Worm (Caenorhabditis elegans) whole organism, L3 larva: ENCODE results near the gene zig-4.

Source experiments
- ZK546.5 ChIP-seq: sonication (generic microtip); optimal IDR thresholded peaks from 2 replicates; lab custom pipeline; 2017; ENCODE audit warnings: missing biosample characterization, missing genetic modification characterization
- aly-2 ChIP-seq: fragments of 150-350 bp; optimal IDR thresholded peaks from 2 replicates; lab custom pipeline; 2014; ENCODE audit warnings: missing biosample characterization, missing genetic modification characterization
- ceh-16 ChIP-seq: sonication (generic microtip); optimal IDR thresholded peaks from 2 replicates; lab custom pipeline; 2017; ENCODE audit warnings: missing biosample characterization, missing genetic modification characterization
- ceh-28 ChIP-seq: fragments of 150-350 bp; optimal IDR thresholded peaks from 2 replicates; lab custom pipeline; 2014; ENCODE audit warnings: missing biosample characterization, missing genetic modification reagents, missing genetic modification characterization
- ceh-9 ChIP-seq: sonication (generic microtip); optimal IDR thresholded peaks from 2 replicates; lab custom pipeline; 2018; ENCODE audit warnings: missing biosample characterization, missing genetic modification characterization
- egl-27 ChIP-seq: sonication (generic microtip); optimal IDR thresholded peaks from 4 replicates; lab custom pipeline; 2017; ENCODE audit warnings: missing biosample characterization, missing genetic modification reagents, missing genetic modification characterization
- egl-5 ChIP-seq: fragments of 150-350 bp; optimal IDR thresholded peaks from 2 replicates; lab custom pipeline; 2017; ENCODE audit warnings: missing biosample characterization, missing genetic modification reagents, missing genetic modification characterization, inconsistent platforms
- elt-1 ChIP-seq: fragments of 150-350 bp; optimal IDR thresholded peaks from 2 replicates; lab custom pipeline; 2014; ENCODE audit warnings: missing biosample characterization, missing genetic modification characterization
- elt-2 ChIP-seq: sonication (generic microtip); optimal IDR thresholded peaks from 2 replicates; lab custom pipeline; 2016; ENCODE audit warnings: missing genetic modification reagents, mild to moderate bottlenecking, missing genetic modification characterization, missing compliant biosample characterization
- elt-3 ChIP-seq, 3 experiments: fragments of 150-350 bp in 1 of 3; sonication (generic microtip) in 2 of 3; optimal IDR thresholded peaks; 2 replicates in 2 of 3; 4 replicates in 1 of 3; lab custom pipeline; 2014 to 2017; ENCODE audit warnings: missing biosample characterization in 3 of 3, missing genetic modification characterization in 3 of 3
- eor-1 ChIP-seq, 2 experiments: fragments of 150-350 bp; optimal IDR thresholded peaks; 2 replicates each; lab custom pipeline; 2014 to 2018; ENCODE audit warnings: missing biosample characterization in 2 of 2, missing genetic modification characterization in 2 of 2
- fkh-10 ChIP-seq: sonication (generic microtip); optimal IDR thresholded peaks from 2 replicates; lab custom pipeline; 2017; ENCODE audit warnings: missing biosample characterization, missing genetic modification reagents, missing genetic modification characterization
- fkh-2 ChIP-seq: fragments of 150-350 bp; optimal IDR thresholded peaks from 2 replicates; lab custom pipeline; 2014; ENCODE audit warnings: missing biosample characterization, missing genetic modification reagents, missing genetic modification characterization
- hmg-11 ChIP-seq: sonication (generic microtip); optimal IDR thresholded peaks from 2 replicates; lab custom pipeline; 2016; ENCODE audit warnings: missing genetic modification characterization, missing compliant biosample characterization
- jun-1 ChIP-seq: fragments of 150-350 bp; optimal IDR thresholded peaks from 2 replicates; lab custom pipeline; 2014; ENCODE audit warnings: missing biosample characterization, missing genetic modification reagents, missing genetic modification characterization
- lin-15B ChIP-seq: fragments of 150-350 bp; optimal IDR thresholded peaks from 2 replicates; lab custom pipeline; 2014; ENCODE audit warnings: missing biosample characterization, missing genetic modification characterization
- lin-39 ChIP-seq: fragments of 150-350 bp; optimal IDR thresholded peaks from 2 replicates; lab custom pipeline; 2018; ENCODE audit warnings: missing biosample characterization, missing genetic modification reagents, missing genetic modification characterization
- lsy-12 ChIP-seq: sonication (generic microtip); optimal IDR thresholded peaks from 2 replicates; lab custom pipeline; 2016; ENCODE audit warnings: mild to moderate bottlenecking, missing genetic modification characterization, missing compliant biosample characterization
- mdl-1 ChIP-seq: fragments of 150-350 bp; optimal IDR thresholded peaks from 2 replicates; lab custom pipeline; 2014; ENCODE audit warnings: missing biosample characterization, missing genetic modification characterization
- mml-1 ChIP-seq: fragments of 150-350 bp; sonication (generic microtip); optimal IDR thresholded peaks from 3 replicates; lab custom pipeline; 2014; ENCODE audit warnings: missing biosample characterization, missing genetic modification characterization
- nhr-11 ChIP-seq: fragments of 150-350 bp; optimal IDR thresholded peaks from 2 replicates; lab custom pipeline; 2014; ENCODE audit warnings: missing biosample characterization, missing genetic modification characterization
- nhr-12 ChIP-seq: fragments of 150-350 bp; optimal IDR thresholded peaks from 2 replicates; lab custom pipeline; 2014; ENCODE audit warnings: missing biosample characterization, missing genetic modification characterization
- nhr-23 ChIP-seq: fragments of 150-350 bp; optimal IDR thresholded peaks from 2 replicates; lab custom pipeline; 2014; ENCODE audit warnings: missing biosample characterization, missing genetic modification reagents, missing genetic modification characterization
- nhr-237 ChIP-seq: fragments of 150-350 bp; optimal IDR thresholded peaks from 2 replicates; lab custom pipeline; 2014; ENCODE audit warnings: missing biosample characterization, missing genetic modification characterization
- nhr-25 ChIP-seq: sonication (generic microtip); optimal IDR thresholded peaks from 2 replicates; lab custom pipeline; 2017; ENCODE audit warnings: missing biosample characterization, missing genetic modification characterization
- nhr-28 ChIP-seq: fragments of 150-350 bp; optimal IDR thresholded peaks from 2 replicates; lab custom pipeline; 2014; ENCODE audit warnings: missing biosample characterization, missing genetic modification characterization
- nhr-43 ChIP-seq: sonication (generic microtip); optimal IDR thresholded peaks from 2 replicates; lab custom pipeline; 2016; ENCODE audit warnings: mild to moderate bottlenecking, missing genetic modification characterization, missing compliant biosample characterization; ENCODE audit not compliant: poor library complexity, severe bottlenecking
- nhr-67 ChIP-seq: fragments of 150-350 bp; optimal IDR thresholded peaks from 2 replicates; lab custom pipeline; 2014; ENCODE audit warnings: missing biosample characterization, missing genetic modification characterization
- nhr-76 ChIP-seq: fragments of 150-350 bp; sonication (generic microtip); optimal IDR thresholded peaks from 5 replicates; lab custom pipeline; 2014; ENCODE audit warnings: missing biosample characterization, missing genetic modification characterization
- nhr-77 ChIP-seq: fragments of 150-350 bp; optimal IDR thresholded peaks from 2 replicates; lab custom pipeline; 2014; ENCODE audit warnings: missing biosample characterization, missing genetic modification characterization
- pha-4 ChIP-seq: fragments of 150-350 bp; optimal IDR thresholded peaks from 2 replicates; lab custom pipeline; 2014; ENCODE audit warnings: missing biosample characterization, missing genetic modification reagents, missing genetic modification characterization
- pqm-1 ChIP-seq: fragments of 150-350 bp; optimal IDR thresholded peaks from 2 replicates; lab custom pipeline; 2017; ENCODE audit warnings: missing biosample characterization, missing genetic modification characterization, inconsistent platforms
- sea-2 ChIP-seq: fragments of 150-350 bp; sonication (generic microtip); optimal IDR thresholded peaks from 4 replicates; lab custom pipeline; 2014; ENCODE audit warnings: missing biosample characterization, missing genetic modification reagents, missing genetic modification characterization
- skn-1 ChIP-seq: fragments of 150-350 bp; optimal IDR thresholded peaks from 2 replicates; lab custom pipeline; 2014; ENCODE audit warnings: missing biosample characterization, missing genetic modification characterization
- snpc-4 ChIP-seq: fragments of 150-350 bp; optimal IDR thresholded peaks from 2 replicates; lab custom pipeline; 2014; ENCODE audit warnings: missing biosample characterization, missing genetic modification characterization
- tbx-2 ChIP-seq: sonication (generic microtip); optimal IDR thresholded peaks from 2 replicates; lab custom pipeline; 2016; ENCODE audit warnings: mild to moderate bottlenecking, missing genetic modification characterization, missing compliant biosample characterization
- unc-39 ChIP-seq: sonication (generic microtip); optimal IDR thresholded peaks from 4 replicates; lab custom pipeline; 2017; ENCODE audit warnings: missing biosample characterization, missing genetic modification characterization
- unc-62 ChIP-seq: fragments of 150-350 bp; sonication (generic microtip); optimal IDR thresholded peaks from 4 replicates; lab custom pipeline; 2014; ENCODE audit warnings: missing biosample characterization, missing genetic modification reagents, missing genetic modification characterization
- zag-1 ChIP-seq: fragments of 150-350 bp; optimal IDR thresholded peaks from 2 replicates; lab custom pipeline; 2014; ENCODE audit warnings: missing biosample characterization, missing genetic modification characterization
- ztf-4 ChIP-seq: fragments of 150-350 bp; optimal IDR thresholded peaks from 2 replicates; lab custom pipeline; 2014; ENCODE audit warnings: missing biosample characterization, missing genetic modification characterization

The zig-4 gene

DNA sequence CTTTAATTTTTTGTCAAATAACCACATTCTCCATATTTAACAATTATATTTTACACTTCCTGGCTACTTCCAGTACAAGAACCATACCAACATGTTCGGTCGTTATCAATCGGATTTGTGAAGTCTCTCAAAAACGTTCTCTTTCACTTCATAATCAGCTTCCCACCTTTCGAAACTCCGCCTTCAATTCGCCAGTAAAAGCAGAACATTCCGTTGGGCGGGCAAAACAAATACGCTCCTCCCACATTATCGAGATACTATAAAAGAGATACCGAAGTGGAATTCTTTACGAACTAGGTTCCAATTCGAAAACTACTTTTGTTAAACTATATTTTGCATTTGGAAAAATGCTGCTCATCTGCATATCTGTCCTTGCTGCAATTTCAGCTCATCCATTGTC, 5.2 kb downstream of the zig-4 start, which contains the start of gene zig-3:
Gene zig-3 (plus strand): TSS at position 301 of the 400 bp plus-strand sequence.
- TF ChIP-seq lin-15B (no peak), skn-1 (tag; lab: Kevin White, UChicago) (no peak), ztf-4 (tag; lab: Kevin White, UChicago) (no peak), tbx-2 (tag; lab: Kevin White, UChicago) (no peak), pha-4 (tag; lab: Kevin White, UChicago) (no peak), lsy-12 (no peak), nhr-237 (tag; lab: Kevin White, UChicago) (no peak), ZK546.5 (tag; lab: Kevin White, UChicago) (no peak), mml-1 (tag; lab: Kevin White, UChicago) (no peak), sea-2 (GFP tag; lab: Kevin White, UChicago) (no peak)

DNA sequence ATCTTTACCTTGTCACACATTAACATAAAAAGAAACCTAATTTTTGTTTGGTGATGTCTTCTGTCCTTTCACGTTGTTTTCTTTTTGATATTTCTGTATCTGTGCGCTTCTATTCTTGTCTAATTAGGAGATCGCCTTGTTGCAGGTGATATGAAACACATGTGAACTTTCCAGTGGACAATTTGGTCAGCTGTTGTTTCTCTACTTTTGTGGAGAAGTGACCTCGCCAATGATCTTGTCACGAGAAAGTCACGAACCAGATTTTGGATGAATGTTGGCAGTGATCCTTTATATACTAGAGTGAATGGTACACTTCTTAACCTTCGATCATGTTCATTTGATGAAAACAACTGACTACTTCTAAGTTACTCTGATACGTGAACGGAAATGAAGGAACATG, 7.2 kb downstream of the zig-4 start:
- no peak for TF ChIP-seq unc-39 (tag; lab: Kevin White, UChicago)
- TF ChIP-seq lin-39 = no peak
- TF ChIP-seq nhr-43 (tag; lab: Kevin White, UChicago) = no peak
- no peak for TF ChIP-seq egl-27 (tag; lab: Kevin White, UChicago)
- TF ChIP-seq aly-2 (tag; lab: Kevin White, UChicago) = no peak

DNA sequence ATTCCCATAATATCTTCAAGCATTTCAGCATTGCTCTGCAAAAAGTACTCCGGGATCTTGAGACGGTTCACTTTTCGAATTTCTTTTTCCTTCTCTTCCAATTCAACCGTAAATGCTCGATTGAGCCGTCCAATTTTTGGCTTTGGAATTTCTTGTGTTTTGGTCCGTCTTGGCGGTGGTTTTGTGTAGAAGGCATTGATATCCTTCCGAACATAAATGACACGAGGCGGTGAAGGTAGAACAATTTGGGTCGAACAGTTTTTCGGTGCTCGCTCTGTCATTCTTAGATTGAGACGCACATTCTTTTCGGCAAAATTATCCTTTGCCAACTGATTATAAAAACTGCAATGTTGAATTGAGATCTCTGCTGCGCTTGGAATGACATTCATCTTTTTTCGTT, 17.4 kb downstream of the zig-4 start:
- TF ChIP-seq elt-2 = no peak
- no peak for TF ChIP-seq nhr-11 (tag; lab: Kevin White, UChicago)
- TF ChIP-seq ceh-9 (tag; lab: Kevin White, UChicago) = no peak
- no peak for TF ChIP-seq ceh-28 (tag; lab: Kevin White, UChicago)
- TF ChIP-seq mdl-1 (tag; lab: Kevin White, UChicago) = no peak
- TF ChIP-seq mml-1 (tag; lab: Kevin White, UChicago) = no peak

DNA sequence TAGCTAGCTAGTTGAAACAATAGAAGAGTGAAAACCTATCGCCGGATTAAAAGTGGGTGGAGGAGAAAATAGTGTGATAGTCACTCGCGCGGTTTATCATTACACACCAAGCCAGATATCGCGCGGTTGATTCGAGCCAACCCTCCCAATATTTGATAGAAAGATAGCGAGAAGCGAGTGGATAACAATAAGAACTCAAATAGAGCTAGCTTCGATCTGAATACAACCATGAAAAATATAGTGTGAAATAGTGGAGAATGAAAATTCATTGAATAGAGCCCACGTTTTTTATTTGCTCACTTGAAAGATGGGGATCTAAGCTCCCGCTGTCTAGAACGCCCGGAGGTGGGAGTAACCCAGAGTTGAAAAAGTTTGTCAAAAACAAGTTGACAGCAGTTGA, 19.8 kb downstream of the zig-4 start, which contains the start of gene tnt-3:
Gene tnt-3 (minus strand): TSS at position 101 of the 400 bp plus-strand sequence.
- TF ChIP-seq elt-3 (tag; optimal IDR thresholded peaks at IDR 0.05; lab: Kevin White, UChicago) (no peak), lin-39 (no peak), pha-4 (tag; lab: Kevin White, UChicago) (no peak), unc-39 (tag; lab: Kevin White, UChicago) (no peak), zag-1 (no peak), ZK546.5 (tag; lab: Kevin White, UChicago) (no peak), skn-1 (tag; lab: Kevin White, UChicago) (no peak), nhr-43 (tag; lab: Kevin White, UChicago) (no peak), snpc-4 (no peak), nhr-77 (tag; lab: Kevin White, UChicago) (no peak), ztf-4 (tag; lab: Kevin White, UChicago) (no peak), mml-1 (tag; lab: Kevin White, UChicago) (no peak), mdl-1 (tag; lab: Kevin White, UChicago) (no peak), egl-5 (no peak)

DNA sequence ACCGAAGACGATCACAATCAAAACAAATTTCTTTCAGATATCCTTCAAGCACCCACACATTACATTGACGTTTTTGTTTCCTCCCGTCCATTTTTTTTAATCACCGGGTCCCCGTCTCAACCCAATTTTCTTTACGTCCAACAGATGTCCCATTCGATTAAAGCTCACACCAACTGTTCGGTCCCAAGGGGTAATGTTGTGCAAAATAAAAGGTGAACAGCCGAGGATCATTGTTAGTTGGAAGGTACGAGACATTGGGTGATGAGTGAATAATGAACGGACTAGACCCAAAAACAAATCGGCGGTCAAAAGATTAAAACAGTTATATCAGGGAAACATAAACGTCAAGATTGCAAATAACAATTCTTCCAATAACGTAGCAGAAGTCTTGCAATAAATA, 20.2 kb downstream of the zig-4 start:
- TF ChIP-seq egl-5 = peak; percentile 69
- TF ChIP-seq snpc-4 = no peak

DNA sequence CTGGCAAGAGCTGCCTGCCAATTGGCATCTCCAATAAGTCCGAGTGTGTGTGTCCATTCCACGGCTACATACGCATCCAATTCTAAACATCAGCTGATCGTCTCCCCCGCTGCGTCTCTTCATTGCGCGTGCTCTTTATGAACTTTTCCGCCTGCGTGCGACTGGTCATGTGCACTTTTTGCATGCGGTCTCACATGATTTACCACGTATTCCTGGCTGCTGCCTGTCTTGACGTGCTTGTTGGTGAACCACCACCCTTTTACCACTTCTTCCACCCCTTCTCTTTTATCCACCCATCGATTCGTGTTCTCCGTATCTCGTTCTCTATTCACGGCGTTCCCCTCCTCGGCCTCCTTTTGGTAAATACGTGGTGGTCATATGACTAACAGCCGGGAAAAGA, 26.3 kb downstream of the zig-4 start:
- TF ChIP-seq tbx-2 (tag; lab: Kevin White, UChicago) = peak; percentile 75
- peak; percentile 39 for TF ChIP-seq elt-1
- TF ChIP-seq jun-1 (tag; lab: Kevin White, UChicago) = peak; percentile 81
- TF ChIP-seq nhr-25 (tag; lab: Kevin White, UChicago) = no peak
- TF ChIP-seq egl-27 (tag; lab: Kevin White, UChicago) = no peak
- TF ChIP-seq lsy-12 = peak; percentile 86
- TF ChIP-seq pha-4 (tag; lab: Kevin White, UChicago) = peak; percentile 77
- TF ChIP-seq nhr-11 (tag; lab: Kevin White, UChicago) = peak; percentile 76
- TF ChIP-seq ZK546.5 (tag; lab: Kevin White, UChicago) = no peak
- peak; percentile 40 for TF ChIP-seq mdl-1 (tag; lab: Kevin White, UChicago)
- TF ChIP-seq fkh-2 = no peak
- no peak for TF ChIP-seq ceh-16
- no peak for TF ChIP-seq nhr-76 (tag; lab: Kevin White, UChicago)
- TF ChIP-seq fkh-10 = peak; percentile 73
- peak; percentile 36 for TF ChIP-seq lin-15B
- peak; percentile 38 for TF ChIP-seq unc-39 (tag; lab: Kevin White, UChicago)
- TF ChIP-seq nhr-28 (tag; lab: Kevin White, UChicago) = no peak
- TF ChIP-seq hmg-11 (tag; lab: Kevin White, UChicago) = peak; percentile 71
- no peak for TF ChIP-seq nhr-12 (tag; lab: Kevin White, UChicago)
- no peak for TF ChIP-seq pqm-1 (tag; lab: Kevin White, UChicago)
- TF ChIP-seq nhr-237 (tag; lab: Kevin White, UChicago) = no peak
- peak; percentile 21 for TF ChIP-seq snpc-4
- TF ChIP-seq nhr-67 (tag; lab: Kevin White, UChicago) = no peak
- TF ChIP-seq eor-1 (tag; optimal IDR thresholded peaks at IDR 0.05; lab: Kevin White, UChicago) = no peak
- no peak for TF ChIP-seq unc-62
- TF ChIP-seq elt-3 (tag; optimal IDR thresholded peaks at IDR 0.05; lab: Kevin White, UChicago) = no peak
- TF ChIP-seq sea-2 (GFP tag; lab: Kevin White, UChicago) = no peak
- no peak for TF ChIP-seq nhr-23 (tag; lab: Kevin White, UChicago)
- peak; percentile 64 for TF ChIP-seq ceh-28 (tag; lab: Kevin White, UChicago)
- TF ChIP-seq elt-2 = peak; percentile 38
- TF ChIP-seq zag-1 = no peak
